Worm (Caenorhabditis elegans): ENCODE measurements around the gene F09B12.7.

DNA sequence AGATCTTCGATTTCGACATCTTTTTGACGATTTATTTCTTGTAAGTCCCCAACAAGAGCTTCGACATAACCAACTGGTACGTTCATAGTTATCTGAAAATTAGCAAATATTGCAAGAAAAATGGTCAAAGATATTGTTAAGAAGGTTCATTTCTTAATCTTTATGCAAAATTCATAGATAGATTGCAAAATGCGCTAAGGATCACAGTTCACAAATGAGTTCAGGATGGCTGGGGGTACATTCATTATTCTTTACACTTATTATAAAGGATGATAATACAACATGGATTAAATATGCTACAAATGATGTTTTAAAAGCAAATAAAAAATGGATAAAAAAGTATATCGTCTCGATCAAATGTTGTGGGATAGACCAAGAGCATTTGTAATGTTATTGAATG lies 38.1 kb downstream of the F09B12.7 start, which contains the start of gene H03G16.5:
- TF ChIP-seq unc-39 (tag; optimal IDR thresholded peaks at IDR 0.05): no peak
- TF ChIP-seq nhr-12 (tag; optimal IDR thresholded peaks at IDR 0.05): no peak
- TF ChIP-seq nhr-77 (tag; optimal IDR thresholded peaks at IDR 0.05): no peak
- TF ChIP-seq fos-1 (tag; optimal IDR thresholded peaks at IDR 0.05): no peak
- no peak for TF ChIP-seq R02D3.7 (tag; optimal IDR thresholded peaks at IDR 0.05)
- TF ChIP-seq mdl-1 (tag; optimal IDR thresholded peaks at IDR 0.05): no peak
- TF ChIP-seq ztf-4 (tag; optimal IDR thresholded peaks at IDR 0.05): no peak
- TF ChIP-seq unc-62 (GFP tag; optimal IDR thresholded peaks at IDR 0.05): no peak
- no peak for TF ChIP-seq pqm-1 (tag; optimal IDR thresholded peaks at IDR 0.05)

Measured in whole organism, L3 larva.